Fruit fly (Drosophila melanogaster) whole organism, embryonic: ENCODE measurements around the gene CG9106.

ENCODE experiments used
- ATbp ChIP-seq: fragments of 200-800 bp; sonication (Bioruptor generic); optimal IDR thresholded peaks from 2 replicates; lab custom pipeline; 2017; ENCODE audit warnings: missing biosample characterization, mild to moderate bottlenecking, missing genetic modification characterization, missing genetic modification reagents
- Adf1 ChIP-seq: fragments of 200-800 bp; sonication (Bioruptor generic); IDR thresholded peaks from 2 replicates; pipeline ENCODE4 v1.3.6; 2022; ENCODE audit warnings: missing biosample characterization, missing genetic modification characterization
- CG10209 ChIP-seq: fragments of 200-800 bp; sonication (Bioruptor generic); optimal IDR thresholded peaks from 3 replicates; lab custom pipeline; 2017; ENCODE audit warnings: missing biosample characterization, mild to moderate bottlenecking, missing genetic modification characterization, missing genetic modification reagents
- CG10267 ChIP-seq: fragments of 200-800 bp; sonication (Bioruptor generic); optimal IDR thresholded peaks from 2 replicates; lab custom pipeline; 2018; ENCODE audit warnings: missing biosample characterization, mild to moderate bottlenecking, missing genetic modification characterization, moderate library complexity
- CG10321 ChIP-seq: fragments of 200-800 bp; sonication (Bioruptor generic); IDR thresholded peaks from 2 replicates; pipeline ENCODE4 v1.3.6; 2022; ENCODE audit warnings: missing biosample characterization, missing genetic modification characterization
- CG11696 ChIP-seq: fragments of 200-800 bp; sonication (Bioruptor generic); IDR thresholded peaks from 2 replicates; pipeline ENCODE4 v1.3.6; 2022; ENCODE audit warnings: missing biosample characterization, missing genetic modification characterization
- CG15269 ChIP-seq: fragments of 200-800 bp; sonication (Bioruptor generic); optimal IDR thresholded peaks from 2 replicates; lab custom pipeline; 2018; ENCODE audit warnings: missing biosample characterization, mild to moderate bottlenecking, missing genetic modification characterization, moderate library complexity
- CG17361 ChIP-seq: fragments of 200-800 bp; sonication (Bioruptor generic); IDR thresholded peaks from 3 replicates; pipeline ENCODE4 v1.3.6; 2022; ENCODE audit warnings: missing biosample characterization, missing genetic modification characterization
- CG18262 ChIP-seq: fragments of 200-800 bp; optimal IDR thresholded peaks from 3 replicates; lab custom pipeline; 2019; ENCODE audit warnings: missing biosample characterization, mild to moderate bottlenecking, missing genetic modification characterization, moderate library complexity
- CG2120 ChIP-seq: fragments of 200-800 bp; sonication (Bioruptor generic); optimal IDR thresholded peaks from 3 replicates; lab custom pipeline; 2016; ENCODE audit warnings: missing biosample characterization, missing genetic modification characterization
- CG32532 ChIP-seq: fragments of 200-800 bp; sonication (Bioruptor generic); IDR thresholded peaks from 2 replicates; pipeline ENCODE4 v1.3.6; 2022; ENCODE audit warnings: missing biosample characterization, missing genetic modification characterization
- CG4404 ChIP-seq: fragments of 200-800 bp; sonication (Bioruptor generic); IDR thresholded peaks from 2 replicates; pipeline ENCODE4 v1.3.6; 2022; ENCODE audit warnings: missing biosample characterization, missing genetic modification characterization
- CG4424 ChIP-seq: fragments of 200-800 bp; sonication (Bioruptor generic); optimal IDR thresholded peaks from 3 replicates; lab custom pipeline; 2016; ENCODE audit warnings: missing biosample characterization, missing genetic modification characterization
- CG6813 ChIP-seq: fragments of 200-800 bp; sonication (Bioruptor generic); optimal IDR thresholded peaks from 2 replicates; lab custom pipeline; 2017; ENCODE audit warnings: missing biosample characterization, missing genetic modification characterization, mild to moderate bottlenecking, moderate library complexity, missing genetic modification reagents
- CG8924 ChIP-seq: fragments of 200-800 bp; optimal IDR thresholded peaks from 3 replicates; lab custom pipeline; 2019; ENCODE audit warnings: missing biosample characterization, mild to moderate bottlenecking, missing genetic modification characterization, moderate library complexity
- CG9215 ChIP-seq: fragments of 200-800 bp; sonication (Bioruptor generic); IDR thresholded peaks from 2 replicates; pipeline ENCODE4 v1.3.6; 2022; ENCODE audit warnings: missing biosample characterization, missing genetic modification characterization
- CG9437 ChIP-seq: fragments of 200-800 bp; sonication (Bioruptor generic); optimal IDR thresholded peaks from 2 replicates; lab custom pipeline; 2018; ENCODE audit warnings: missing biosample characterization, mild to moderate bottlenecking, missing genetic modification characterization
- Fer1 ChIP-seq: fragments of 200-800 bp; sonication (Bioruptor generic); optimal IDR thresholded peaks from 2 replicates; lab custom pipeline; 2017; ENCODE audit warnings: missing biosample characterization, mild to moderate bottlenecking, missing genetic modification characterization
- H15 ChIP-seq: fragments of 200-800 bp; sonication (Bioruptor generic); IDR thresholded peaks from 3 replicates; pipeline ENCODE4 v1.3.6; 2022; ENCODE audit warnings: missing biosample characterization, missing genetic modification characterization
- Jarid2 ChIP-seq: fragments of 200-800 bp; sonication (Bioruptor generic); optimal IDR thresholded peaks from 3 replicates; lab custom pipeline; 2017; ENCODE audit warnings: mild to moderate bottlenecking, missing biosample characterization, missing genetic modification reagents, missing genetic modification characterization
- Lhr ChIP-seq: fragments of 200-800 bp; sonication (Bioruptor generic); optimal IDR thresholded peaks from 3 replicates; lab custom pipeline; 2017; ENCODE audit warnings: mild to moderate bottlenecking, missing biosample characterization, missing genetic modification reagents, missing genetic modification characterization
- NFAT ChIP-seq: fragments of 200-800 bp; sonication (Bioruptor generic); IDR thresholded peaks from 2 replicates; pipeline ENCODE4 v1.3.6; 2022; ENCODE audit warnings: missing biosample characterization, missing genetic modification characterization
- NK7.1 ChIP-seq: fragments of 200-800 bp; sonication (Bioruptor generic); optimal IDR thresholded peaks from 3 replicates; lab custom pipeline; 2016; ENCODE audit warnings: missing biosample characterization, missing genetic modification characterization
- Pdp1 ChIP-seq, 2 experiments: fragments of 200-800 bp; sonication (Bioruptor generic); optimal IDR thresholded peaks; 3 replicates each; lab custom pipeline; 2016; ENCODE audit warnings: missing biosample characterization in 2 of 2, missing genetic modification characterization in 2 of 2, mild to moderate bottlenecking in 1 of 2, moderate library complexity in 1 of 2
- Ptx1 ChIP-seq: fragments of 200-800 bp; sonication (Bioruptor generic); IDR thresholded peaks from 2 replicates; pipeline ENCODE4 v1.3.6; 2022; ENCODE audit warnings: missing biosample characterization, missing genetic modification characterization
- Ssrp ChIP-seq: fragments of 200-800 bp; sonication (Bioruptor generic); optimal IDR thresholded peaks from 2 replicates; lab custom pipeline; 2018; ENCODE audit warnings: missing biosample characterization, mild to moderate bottlenecking, missing genetic modification characterization, moderate library complexity
- al ChIP-seq: fragments of 200-800 bp; sonication (Bioruptor generic); IDR thresholded peaks from 2 replicates; pipeline ENCODE4 v1.3.6; 2022; ENCODE audit warnings: missing biosample characterization, missing genetic modification characterization
- ara ChIP-seq: fragments of 200-800 bp; sonication (Bioruptor generic); IDR thresholded peaks from 2 replicates; pipeline ENCODE4 v1.3.6; 2022; ENCODE audit warnings: missing biosample characterization, missing genetic modification characterization
- bowl ChIP-seq: fragments of 200-800 bp; sonication (Bioruptor generic); IDR thresholded peaks from 2 replicates; pipeline ENCODE4 v1.3.6; 2022; ENCODE audit warnings: missing biosample characterization, missing genetic modification characterization
- caup ChIP-seq: fragments of 200-800 bp; sonication (Bioruptor generic); optimal IDR thresholded peaks from 3 replicates; lab custom pipeline; 2017; ENCODE audit warnings: missing biosample characterization, mild to moderate bottlenecking, missing genetic modification characterization, moderate library complexity; ENCODE audit not compliant: severe bottlenecking
- cg ChIP-seq: fragments of 200-800 bp; sonication (Bioruptor generic); optimal IDR thresholded peaks from 3 replicates; lab custom pipeline; 2019; ENCODE audit warnings: missing biosample characterization, mild to moderate bottlenecking, missing genetic modification characterization, moderate library complexity
- chif ChIP-seq, 2 experiments: fragments of 200-800 bp; sonication (Bioruptor generic); optimal IDR thresholded peaks; 3 replicates each; lab custom pipeline; 2016; ENCODE audit warnings: missing biosample characterization in 2 of 2, missing genetic modification characterization in 2 of 2
- chinmo ChIP-seq: fragments of 200-800 bp; sonication (Bioruptor generic); IDR thresholded peaks from 4 replicates; pipeline ENCODE4 v1.3.6; 2022; ENCODE audit warnings: missing biosample characterization, missing genetic modification characterization; ENCODE audit not compliant: partially characterized antibody
- fd102C ChIP-seq: fragments of 200-800 bp; sonication (Bioruptor generic); optimal IDR thresholded peaks from 2 replicates; lab custom pipeline; 2018; ENCODE audit warnings: missing biosample characterization, mild to moderate bottlenecking, missing genetic modification characterization, moderate library complexity
- gce ChIP-seq: fragments of 200-800 bp; sonication (Bioruptor generic); IDR thresholded peaks from 3 replicates; pipeline ENCODE4 v1.3.6; 2022; ENCODE audit warnings: missing biosample characterization, missing genetic modification characterization
- lilli ChIP-seq: fragments of 200-800 bp; sonication (Bioruptor generic); optimal IDR thresholded peaks from 3 replicates; lab custom pipeline; 2016; ENCODE audit warnings: missing biosample characterization, missing genetic modification characterization
- lola ChIP-seq, 3 experiments: fragments of >200 bp in 2 of 3; fragments of 200-800 bp in 1 of 3; sonication (Bioruptor generic) in 1 of 3; optimal IDR thresholded peaks; 2 replicates each; lab custom pipeline; 2017 to 2019; ENCODE audit warnings: missing biosample characterization in 3 of 3, missing genetic modification characterization in 3 of 3, mild to moderate bottlenecking in 1 of 3, moderate library complexity in 1 of 3
- pfk ChIP-seq: fragments of 200-800 bp; sonication (Bioruptor generic); optimal IDR thresholded peaks from 2 replicates; lab custom pipeline; 2018; ENCODE audit warnings: missing biosample characterization, mild to moderate bottlenecking, missing genetic modification characterization, moderate library complexity
- phol ChIP-seq: fragments of 200-800 bp; sonication (Bioruptor generic); optimal IDR thresholded peaks from 3 replicates; lab custom pipeline; 2018; ENCODE audit warnings: missing biosample characterization, mild to moderate bottlenecking, missing genetic modification characterization, moderate library complexity
- stwl ChIP-seq: fragments of 200-800 bp; sonication (Bioruptor generic); optimal IDR thresholded peaks from 3 replicates; lab custom pipeline; 2018; ENCODE audit warnings: missing biosample characterization, mild to moderate bottlenecking, missing genetic modification characterization, moderate library complexity
- sug ChIP-seq: fragments of 200-800 bp; optimal IDR thresholded peaks from 2 replicates; lab custom pipeline; 2019; ENCODE audit warnings: missing biosample characterization, mild to moderate bottlenecking, missing genetic modification characterization, moderate library complexity
- tap ChIP-seq: fragments of 200-800 bp; optimal IDR thresholded peaks from 3 replicates; lab custom pipeline; 2019; ENCODE audit warnings: missing biosample characterization, mild to moderate bottlenecking, missing genetic modification characterization, moderate library complexity
- tna ChIP-seq: fragments of 200-800 bp; sonication (Bioruptor generic); IDR thresholded peaks from 2 replicates; pipeline ENCODE4 v1.3.6; 2022; ENCODE audit warnings: missing biosample characterization, missing genetic modification characterization; ENCODE audit not compliant: partially characterized antibody
- trem ChIP-seq: fragments of 200-800 bp; optimal IDR thresholded peaks from 3 replicates; lab custom pipeline; 2019; ENCODE audit warnings: missing biosample characterization, mild to moderate bottlenecking, missing genetic modification characterization, moderate library complexity
- vvl ChIP-seq: fragments of 200-800 bp; sonication (Bioruptor generic); IDR thresholded peaks from 2 replicates; pipeline ENCODE4 v1.3.6; 2022; ENCODE audit warnings: missing biosample characterization, missing genetic modification characterization
- z ChIP-seq: fragments of 200-800 bp; sonication (Bioruptor generic); IDR thresholded peaks from 3 replicates; pipeline ENCODE4 v1.3.6; 2022; ENCODE audit warnings: missing biosample characterization, missing genetic modification characterization

Gene CG9106

DNA sequence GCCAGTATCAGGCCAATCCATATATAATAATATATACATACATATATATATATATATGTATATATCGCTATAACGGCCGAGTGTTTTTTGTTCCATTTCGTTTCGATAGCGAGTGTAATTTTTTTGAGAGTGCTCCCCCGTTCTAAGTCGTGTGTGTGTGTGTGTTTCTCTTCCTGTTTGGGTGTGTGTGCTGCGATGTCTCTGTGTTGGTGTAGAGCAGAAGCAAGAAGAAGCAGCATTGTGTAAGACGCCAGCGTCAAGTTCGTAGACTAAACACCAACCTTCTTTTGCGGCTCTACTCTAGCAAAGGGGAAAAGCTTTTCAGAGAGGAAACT, 25.7 kb upstream of the CG9106 start:
- TF ChIP-seq CG4404 (GFP tag; lab: Robert Waterston, UW) (no peak), z (peak; percentile 87), lola (GFP tag; optimal IDR thresholded peaks at IDR 0.05; lab: Kevin White, UChicago) (peak in 1 of 3 experiments; percentile 61), bowl (GFP tag; lab: Robert Waterston, UW) (no peak), ATbp (no peak), pfk (GFP tag; lab: Kevin White, UChicago) (peak; percentile 84), CG15269 (tag; lab: Kevin White, UChicago) (no peak), stwl (no peak), chinmo (GFP tag; lab: Robert Waterston, UW) (0 out of 4 replicates have a peak, but pooled peaks have one; percentile 7), Adf1 (peak; percentile 82), Pdp1 (GFP tag; optimal IDR thresholded peaks at IDR 0.05; lab: Kevin White, UChicago) (peak in 1 of 2 experiments; percentile 94), cg (peak; percentile 86), H15 (GFP tag; lab: Robert Waterston, UW) (no peak)

DNA sequence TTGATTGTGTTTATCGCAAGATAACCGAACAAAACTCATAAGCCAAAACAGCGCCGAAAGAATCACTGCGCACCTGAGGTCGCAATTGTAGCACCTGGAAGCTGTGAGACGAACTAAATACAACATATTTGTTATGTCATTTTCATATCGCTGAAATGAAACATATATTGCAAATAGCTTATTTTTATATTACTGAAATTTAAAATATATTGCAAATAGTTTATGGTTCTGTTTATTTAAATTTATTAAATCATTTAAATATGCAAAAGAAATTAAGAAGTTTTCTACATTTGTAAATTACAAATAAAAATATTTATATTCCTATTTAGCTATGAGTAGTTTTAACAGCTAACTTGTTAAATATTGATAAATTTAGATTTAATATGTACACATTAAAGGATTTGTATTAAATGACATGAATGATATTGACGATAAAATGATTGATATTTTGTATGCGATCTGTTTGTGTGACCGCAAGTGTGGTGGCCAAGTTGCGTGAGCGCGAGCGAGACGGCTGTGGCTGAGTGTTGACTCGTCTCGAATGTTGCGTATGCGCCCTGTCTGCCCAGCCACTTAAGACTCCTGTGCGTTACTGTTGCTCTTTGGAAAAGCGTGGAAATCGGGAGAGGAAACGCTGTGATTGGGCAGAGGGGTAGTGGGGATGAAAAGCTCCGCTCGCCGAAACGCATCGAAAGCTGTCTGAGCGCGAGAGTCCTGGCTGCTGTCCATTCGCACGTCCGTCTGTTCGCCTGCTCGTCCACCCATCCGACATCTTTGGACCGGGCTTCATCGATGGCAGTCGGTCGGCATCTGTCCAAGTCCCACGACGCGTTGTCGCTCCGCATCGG, 25.0 kb upstream of the CG9106 start, which contains the start of gene gce:
Gene gce (plus strand): TSS at position 798 of the 848 bp plus-strand sequence.
- TF ChIP-seq Fer1 (peak; percentile 38), CG2120 (GFP tag; lab: Kevin White, UChicago) (peak; percentile 50), tap (tag; lab: Kevin White, UChicago) (peak; percentile 16), NK7.1 (no peak), al (GFP tag; lab: Robert Waterston, UW) (0 out of 2 replicates have a peak, but pooled peaks have one; percentile 12), Jarid2 (peak; percentile 19), CG10321 (GFP tag; lab: Robert Waterston, UW) (0 out of 2 replicates have a peak, but pooled peaks have one; percentile 4), ara (GFP tag; lab: Robert Waterston, UW) (no peak), CG4424 (peak; percentile 35), CG11696 (GFP tag; lab: Robert Waterston, UW) (peak; percentile 71), CG8924 (peak; percentile 65), CG10209 (GFP tag; lab: Kevin White, UChicago) (peak; percentile 52), lilli (GFP tag; lab: Kevin White, UChicago) (peak; percentile 10), CG32532 (GFP tag; lab: Robert Waterston, UW) (peak; percentile 36), Ptx1 (peak; percentile 37; the same call in 1 of the 2 replicates), trem (tag; lab: Kevin White, UChicago) (peak; percentile 11), phol (tag; lab: Kevin White, UChicago) (peak; percentile 54), chinmo (GFP tag; lab: Robert Waterston, UW) (0 out of 4 replicates have a peak, but pooled peaks have one; percentile 44), lola (GFP tag; optimal IDR thresholded peaks at IDR 0.05; lab: Kevin White, UChicago) (peak in 1 of 3 experiments; percentile 5), CG18262 (tag; lab: Kevin White, UChicago) (peak; percentile 73), caup (GFP tag; lab: Kevin White, UChicago) (peak; percentile 31), tna (GFP tag; lab: Robert Waterston, UW) (no peak), Ssrp (peak; percentile 6), CG9437 (peak; percentile 73), Lhr (GFP tag; lab: Kevin White, UChicago) (no peak), chif (GFP tag; optimal IDR thresholded peaks at IDR 0.05; lab: Kevin White, UChicago) (no peak), NFAT (GFP tag; lab: Robert Waterston, UW) (peak; percentile 28; the same call in 1 of the 2 replicates), fd102C (GFP tag; lab: Kevin White, UChicago) (no peak), CG6813 (GFP tag; lab: Kevin White, UChicago) (peak; percentile 12), CG9215 (GFP tag; lab: Robert Waterston, UW) (peak; percentile 34), CG17361 (GFP tag; lab: Robert Waterston, UW) (peak; percentile 88), CG10267 (tag; lab: Kevin White, UChicago) (peak; percentile 44), sug (tag; lab: Kevin White, UChicago) (peak; percentile 62), vvl (GFP tag; lab: Robert Waterston, UW) (peak; percentile 38), gce (GFP tag; lab: Robert Waterston, UW) (peak; percentile 71; the same call in 1 of the 3 replicates)
